Fruit fly (Drosophila melanogaster) whole organism, embryonic: ENCODE results near the gene Cpsf5.

ENCODE experiments used
- CG1024 ChIP-seq: fragments of 200-800 bp; sonication (Bioruptor generic); IDR thresholded peaks from 2 replicates; pipeline ENCODE4 v1.3.6; 2022; ENCODE audit warnings: missing biosample characterization, missing genetic modification characterization
- CG10274 ChIP-seq: fragments of 200-800 bp; sonication (Bioruptor generic); optimal IDR thresholded peaks from 3 replicates; lab custom pipeline; 2017; ENCODE audit warnings: missing biosample characterization, mild to moderate bottlenecking, missing genetic modification characterization
- CG11093 ChIP-seq: fragments of 200-800 bp; sonication (Bioruptor generic); IDR thresholded peaks from 3 replicates; pipeline ENCODE4 v1.3.6; 2022; ENCODE audit warnings: missing biosample characterization, missing genetic modification characterization
- CG12391 ChIP-seq: fragments of 200-800 bp; sonication (Bioruptor generic); optimal IDR thresholded peaks from 3 replicates; lab custom pipeline; 2018; ENCODE audit warnings: missing biosample characterization, mild to moderate bottlenecking, missing genetic modification characterization, moderate library complexity
- CG12659 ChIP-seq: fragments of 200-800 bp; sonication (Bioruptor generic); optimal IDR thresholded peaks from 3 replicates; lab custom pipeline; 2017; ENCODE audit warnings: mild to moderate bottlenecking, missing biosample characterization, missing genetic modification reagents, missing genetic modification characterization
- CG1529 ChIP-seq: fragments of 200-800 bp; sonication (Bioruptor generic); optimal IDR thresholded peaks from 3 replicates; lab custom pipeline; 2018; ENCODE audit warnings: missing biosample characterization, missing genetic modification characterization
- CG17186 ChIP-seq: fragments of 200-800 bp; sonication (Bioruptor generic); optimal IDR thresholded peaks from 3 replicates; lab custom pipeline; 2017; ENCODE audit warnings: missing biosample characterization, missing genetic modification reagents, missing genetic modification characterization
- CG17361 ChIP-seq: fragments of 200-800 bp; sonication (Bioruptor generic); IDR thresholded peaks from 3 replicates; pipeline ENCODE4 v1.3.6; 2022; ENCODE audit warnings: missing biosample characterization, missing genetic modification characterization
- CG17829 ChIP-seq: fragments of 200-800 bp; optimal IDR thresholded peaks from 2 replicates; lab custom pipeline; 2019; ENCODE audit warnings: missing biosample characterization, mild to moderate bottlenecking, missing genetic modification characterization, moderate library complexity
- CG1792 ChIP-seq: fragments of 200-800 bp; sonication (Bioruptor generic); optimal IDR thresholded peaks from 2 replicates; lab custom pipeline; 2016; ENCODE audit warnings: missing biosample characterization, missing genetic modification characterization
- CG18476 ChIP-seq: fragments of 200-800 bp; sonication (Bioruptor generic); optimal IDR thresholded peaks from 2 replicates; lab custom pipeline; 2016; ENCODE audit warnings: missing biosample characterization, mild to moderate bottlenecking, missing genetic modification characterization
- CG18619 ChIP-seq: fragments of 200-800 bp; sonication (Bioruptor generic); optimal IDR thresholded peaks from 3 replicates; lab custom pipeline; 2017; ENCODE audit warnings: missing biosample characterization, mild to moderate bottlenecking, missing genetic modification characterization
- CG2120 ChIP-seq: fragments of 200-800 bp; sonication (Bioruptor generic); optimal IDR thresholded peaks from 3 replicates; lab custom pipeline; 2016; ENCODE audit warnings: missing biosample characterization, missing genetic modification characterization
- CG2202 ChIP-seq: fragments of 200-800 bp; sonication (Bioruptor generic); optimal IDR thresholded peaks from 2 replicates; lab custom pipeline; 2018; ENCODE audit warnings: missing biosample characterization, mild to moderate bottlenecking, missing genetic modification characterization
- CG30020 ChIP-seq: fragments of 200-800 bp; optimal IDR thresholded peaks from 2 replicates; lab custom pipeline; 2019; ENCODE audit warnings: missing biosample characterization, mild to moderate bottlenecking, missing genetic modification characterization, moderate library complexity
- CG33213 ChIP-seq: fragments of 200-800 bp; sonication (Bioruptor generic); optimal IDR thresholded peaks from 3 replicates; lab custom pipeline; 2016; ENCODE audit warnings: missing biosample characterization, missing genetic modification characterization
- CG33557 ChIP-seq: fragments of 200-800 bp; sonication (Bioruptor generic); optimal IDR thresholded peaks from 2 replicates; lab custom pipeline; 2019; ENCODE audit warnings: missing biosample characterization, mild to moderate bottlenecking, missing genetic modification characterization, moderate library complexity
- CG3407 ChIP-seq: fragments of 200-800 bp; sonication (Bioruptor generic); optimal IDR thresholded peaks from 2 replicates; lab custom pipeline; 2018; ENCODE audit warnings: missing biosample characterization, mild to moderate bottlenecking, missing genetic modification characterization
- CG34422 ChIP-seq: fragments of 200-800 bp; sonication (Bioruptor generic); IDR thresholded peaks from 3 replicates; pipeline ENCODE4 v1.3.6; 2022; ENCODE audit warnings: missing biosample characterization, missing genetic modification characterization
- CG3838 ChIP-seq: fragments of 200-800 bp; sonication (Bioruptor generic); optimal IDR thresholded peaks from 3 replicates; lab custom pipeline; 2016; ENCODE audit warnings: missing biosample characterization, missing genetic modification characterization
- CG7963 ChIP-seq: fragments of 200-800 bp; sonication (Bioruptor generic); IDR thresholded peaks from 3 replicates; pipeline ENCODE4 v1.3.6; 2022; ENCODE audit warnings: missing biosample characterization, missing genetic modification characterization; ENCODE audit not compliant: partially characterized antibody
- CG9876 ChIP-seq: fragments of 200-800 bp; sonication (Bioruptor generic); optimal IDR thresholded peaks from 2 replicates; lab custom pipeline; 2016; ENCODE audit warnings: missing biosample characterization, missing genetic modification characterization
- Dip2 ChIP-seq: fragments of 200-800 bp; sonication (Bioruptor generic); IDR thresholded peaks from 2 replicates; pipeline ENCODE4 v1.3.6; 2022; ENCODE audit warnings: missing biosample characterization, missing genetic modification characterization
- E2f2 ChIP-seq: fragments of 200-800 bp; sonication (Bioruptor generic); IDR thresholded peaks from 2 replicates; pipeline ENCODE4 v1.3.6; 2022; ENCODE audit warnings: missing biosample characterization, missing genetic modification characterization
- HLH54F ChIP-seq: fragments of 200-800 bp; sonication (Bioruptor generic); optimal IDR thresholded peaks from 3 replicates; lab custom pipeline; 2016; ENCODE audit warnings: missing biosample characterization, missing genetic modification characterization
- Mad ChIP-seq: fragments of 200-800 bp; sonication (Bioruptor generic); optimal IDR thresholded peaks from 2 replicates; lab custom pipeline; 2016; ENCODE audit warnings: missing biosample characterization, missing genetic modification characterization
- Sry-β ChIP-seq: fragments of 200-800 bp; sonication (Bioruptor generic); optimal IDR thresholded peaks from 2 replicates; lab custom pipeline; 2018; ENCODE audit warnings: missing biosample characterization, mild to moderate bottlenecking, missing genetic modification characterization, moderate library complexity
- Ssrp ChIP-seq: fragments of 200-800 bp; sonication (Bioruptor generic); optimal IDR thresholded peaks from 2 replicates; lab custom pipeline; 2018; ENCODE audit warnings: missing biosample characterization, mild to moderate bottlenecking, missing genetic modification characterization, moderate library complexity
- Taf1 ChIP-seq: fragments of 200-800 bp; sonication (Bioruptor generic); IDR thresholded peaks from 2 replicates; pipeline ENCODE4 v1.3.6; 2022; ENCODE audit warnings: missing biosample characterization, missing genetic modification characterization
- Trl ChIP-seq, 3 experiments: fragments of >200 bp in 2 of 3; fragments of 200-800 bp in 1 of 3; sonication (Bioruptor generic) in 1 of 3; optimal IDR thresholded peaks; 2 replicates in 1 of 3; 3 replicates in 2 of 3; lab custom pipeline; 2016 to 2017; ENCODE audit warnings: missing biosample characterization in 1 of 3, missing genetic modification characterization in 1 of 3
- Vsx1 ChIP-seq: fragments of 200-800 bp; sonication (Bioruptor generic); optimal IDR thresholded peaks from 2 replicates; lab custom pipeline; 2017; ENCODE audit warnings: missing biosample characterization, mild to moderate bottlenecking, missing genetic modification characterization, missing genetic modification reagents
- al ChIP-seq: fragments of 200-800 bp; sonication (Bioruptor generic); IDR thresholded peaks from 2 replicates; pipeline ENCODE4 v1.3.6; 2022; ENCODE audit warnings: missing biosample characterization, missing genetic modification characterization
- ara ChIP-seq: fragments of 200-800 bp; sonication (Bioruptor generic); IDR thresholded peaks from 2 replicates; pipeline ENCODE4 v1.3.6; 2022; ENCODE audit warnings: missing biosample characterization, missing genetic modification characterization
- cg ChIP-seq: fragments of 200-800 bp; sonication (Bioruptor generic); optimal IDR thresholded peaks from 3 replicates; lab custom pipeline; 2019; ENCODE audit warnings: missing biosample characterization, mild to moderate bottlenecking, missing genetic modification characterization, moderate library complexity
- danr ChIP-seq: fragments of 200-800 bp; sonication (Bioruptor generic); IDR thresholded peaks from 2 replicates; pipeline ENCODE4 v1.3.6; 2022; ENCODE audit warnings: missing biosample characterization, missing genetic modification characterization
- en ChIP-seq: fragments of 200-800 bp; sonication (Bioruptor generic); optimal IDR thresholded peaks from 2 replicates; lab custom pipeline; 2016; ENCODE audit warnings: missing biosample characterization, missing genetic modification characterization
- esg ChIP-seq: fragments of 200-800 bp; sonication (Bioruptor generic); conservative IDR thresholded peaks from 2 replicates; pipeline ENCODE4 v1.3.6; 2022; ENCODE audit warnings: missing biosample characterization, missing genetic modification characterization
- gro ChIP-seq: fragments of 200-800 bp; sonication (Bioruptor generic); optimal IDR thresholded peaks from 2 replicates; lab custom pipeline; 2016; ENCODE audit warnings: missing biosample characterization, missing genetic modification characterization
- hbn ChIP-seq: fragments of 200-800 bp; sonication (Bioruptor generic); IDR thresholded peaks from 2 replicates; pipeline ENCODE4 v1.3.6; 2022; ENCODE audit warnings: missing biosample characterization, missing genetic modification characterization; ENCODE audit not compliant: partially characterized antibody
- p53 ChIP-seq: fragments of 200-800 bp; sonication (Bioruptor generic); optimal IDR thresholded peaks from 2 replicates; lab custom pipeline; 2016; ENCODE audit warnings: missing biosample characterization, missing genetic modification characterization
- pan ChIP-seq, 4 experiments: fragments of >200 bp in 3 of 4; fragments of 200-800 bp in 1 of 4; sonication (Bioruptor generic) in 1 of 4; optimal IDR thresholded peaks in 3 of 4; IDR thresholded peaks in 1 of 4; 2 replicates each; pipeline versions ENCODE4 v1.3.6 to Lab custom; 2017 to 2022; ENCODE audit warnings: missing biosample characterization in 2 of 4, missing genetic modification characterization in 2 of 4, mixed read lengths in 1 of 4
- phol ChIP-seq: fragments of 200-800 bp; sonication (Bioruptor generic); optimal IDR thresholded peaks from 3 replicates; lab custom pipeline; 2018; ENCODE audit warnings: missing biosample characterization, mild to moderate bottlenecking, missing genetic modification characterization, moderate library complexity
- prd ChIP-seq, 3 experiments: fragments of >200 bp in 2 of 3; fragments of 200-800 bp in 1 of 3; sonication (Bioruptor generic) in 1 of 3; optimal IDR thresholded peaks in 2 of 3; IDR thresholded peaks in 1 of 3; 2 replicates in 2 of 3; 3 replicates in 1 of 3; pipeline versions ENCODE4 v1.3.6 to Lab custom; 2017 to 2022; ENCODE audit warnings: missing biosample characterization in 1 of 3, missing genetic modification characterization in 1 of 3
- sim ChIP-seq: fragments of 200-800 bp; sonication (Bioruptor generic); IDR thresholded peaks from 2 replicates; pipeline ENCODE4 v1.3.6; 2022; ENCODE audit warnings: missing biosample characterization, missing genetic modification characterization
- sqz ChIP-seq: fragments of 200-800 bp; sonication (Bioruptor generic); optimal IDR thresholded peaks from 3 replicates; lab custom pipeline; 2018; ENCODE audit warnings: missing biosample characterization, mild to moderate bottlenecking, missing genetic modification characterization
- unpg ChIP-seq: fragments of 200-800 bp; sonication (Bioruptor generic); optimal IDR thresholded peaks from 3 replicates; lab custom pipeline; 2018; ENCODE audit warnings: missing biosample characterization, mild to moderate bottlenecking, missing genetic modification characterization, moderate library complexity
- wor ChIP-seq: fragments of 200-800 bp; sonication (Bioruptor generic); IDR thresholded peaks from 2 replicates; pipeline ENCODE4 v1.3.6; 2022; ENCODE audit warnings: missing biosample characterization, missing genetic modification characterization

Gene Cpsf5

dm6 chr3L:9429665-9430607 lies 19.1 kb downstream of the Cpsf5 start, which contains the start of the genes RpS17 and MTF-1 (continued):
- TF ChIP-seq sim (GFP tag; lab: Robert Waterston, UW), result 0 out of 2 replicates have a peak, but pooled peaks have one; percentile 16
- peak; percentile 51 for TF ChIP-seq CG1529 (GFP tag; lab: Kevin White, UChicago)
- peak; percentile 15 for TF ChIP-seq CG2120 (GFP tag; lab: Kevin White, UChicago)
- no peak for TF ChIP-seq CG10274 (GFP tag; lab: Kevin White, UChicago)
- no peak for TF ChIP-seq Dip2 (GFP tag; lab: Robert Waterston, UW)
- TF ChIP-seq phol (tag; lab: Kevin White, UChicago), result peak; percentile 44
- TF ChIP-seq Sry-β, result no peak
- TF ChIP-seq CG18619 (GFP tag; lab: Kevin White, UChicago), result peak; percentile 52
- TF ChIP-seq unpg, result peak; percentile 60
- no peak for TF ChIP-seq pan (optimal IDR thresholded peaks at IDR 0.05; lab: Kevin White, UChicago)
- TF ChIP-seq pan (GFP tag; optimal IDR thresholded peaks at IDR 0.05 in 1 of 2, IDR thresholded peaks at IDR 0.05 in 1 of 2), result peak in 1 of 2 experiments; percentile 69
- TF ChIP-seq Mad (GFP tag; lab: Kevin White, UChicago), result peak; percentile 10
- TF ChIP-seq CG17186, result no peak
- TF ChIP-seq en (GFP tag; lab: Kevin White, UChicago), result peak; percentile 5
- no peak for TF ChIP-seq prd (optimal IDR thresholded peaks at IDR 0.05; lab: Kevin White, UChicago)
- no peak for TF ChIP-seq prd (GFP tag; IDR thresholded peaks at IDR 0.05; lab: Robert Waterston, UW)
- no peak for TF ChIP-seq Trl (optimal IDR thresholded peaks at IDR 0.05; lab: Kevin White, UChicago)
- TF ChIP-seq Trl (GFP tag; optimal IDR thresholded peaks at IDR 0.05; lab: Kevin White, UChicago), result peak; percentile 20
- no peak for TF ChIP-seq CG1792 (GFP tag; lab: Kevin White, UChicago)
- no peak for TF ChIP-seq hbn (GFP tag; lab: Robert Waterston, UW)
- TF ChIP-seq CG7963 (GFP tag; lab: Robert Waterston, UW), result no peak
- TF ChIP-seq CG17829 (tag; lab: Kevin White, UChicago), result peak; percentile 28
- TF ChIP-seq CG3407 (GFP tag; lab: Kevin White, UChicago), result peak; percentile 30
- TF ChIP-seq gro (GFP tag; lab: Kevin White, UChicago), result peak; percentile 4
- TF ChIP-seq CG33213 (GFP tag; lab: Kevin White, UChicago), result peak; percentile 57
- peak; percentile 40 for TF ChIP-seq sqz (GFP tag; lab: Kevin White, UChicago)
- TF ChIP-seq ara (GFP tag; lab: Robert Waterston, UW), result no peak
- peak; percentile 67 for TF ChIP-seq CG12659 (GFP tag; lab: Kevin White, UChicago)
- TF ChIP-seq CG30020 (tag; lab: Kevin White, UChicago), result peak; percentile 7
- peak; percentile 62; the same call in 2 of the 3 replicates for TF ChIP-seq CG34422 (GFP tag; lab: Robert Waterston, UW)
- no peak for TF ChIP-seq HLH54F (GFP tag; lab: Kevin White, UChicago)
- no peak for TF ChIP-seq Taf1
- peak; percentile 51 for TF ChIP-seq Vsx1 (GFP tag; lab: Kevin White, UChicago)
- peak; percentile 14 for TF ChIP-seq cg
- no peak for TF ChIP-seq danr (GFP tag; lab: Robert Waterston, UW)
- TF ChIP-seq CG9876 (GFP tag; lab: Kevin White, UChicago), result peak; percentile 32
- peak; percentile 44 for TF ChIP-seq CG12391 (tag; lab: Kevin White, UChicago)
- TF ChIP-seq E2f2 (GFP tag; lab: Robert Waterston, UW), result peak; percentile 32; the same call in 1 of the 2 replicates
- no peak for TF ChIP-seq al
- TF ChIP-seq CG3838 (GFP tag; lab: Kevin White, UChicago), result no peak
- TF ChIP-seq wor, result no peak
- TF ChIP-seq CG1024 (GFP tag; lab: Robert Waterston, UW), result peak; percentile 61
- TF ChIP-seq p53 (GFP tag; lab: Kevin White, UChicago), result no peak
- TF ChIP-seq CG33557 (GFP tag; lab: Kevin White, UChicago), result peak; percentile 39
- TF ChIP-seq esg (GFP tag; lab: Robert Waterston, UW), result no peak
- peak; percentile 64; the same call in 2 of the 3 replicates for TF ChIP-seq CG17361
- TF ChIP-seq CG18476, result no peak
- TF ChIP-seq Ssrp (tag; lab: Kevin White, UChicago), result no peak
- peak; percentile 43 for TF ChIP-seq CG2202
- TF ChIP-seq CG11093 (GFP tag; lab: Robert Waterston, UW), result no peak
